Worm (Caenorhabditis elegans) whole organism, midembryonic: ENCODE results near the gene srh-166.

ENCODE experiments used
- T22C8.4 ChIP-seq: fragments of 200-800 bp; sonication (Bioruptor generic); IDR thresholded peaks from 2 replicates; pipeline ENCODE4 v1.3.6; 2022; ENCODE audit warnings: missing genetic modification characterization, missing compliant biosample characterization
- cog-1 ChIP-seq: sonication (generic microtip); optimal IDR thresholded peaks from 2 replicates; lab custom pipeline; 2016; ENCODE audit warnings: missing genetic modification characterization, missing compliant biosample characterization
- flt-1 ChIP-seq: fragments of 200-800 bp; sonication (Bioruptor generic); IDR thresholded peaks from 2 replicates; pipeline ENCODE4 v1.3.6; 2022; ENCODE audit warnings: missing genetic modification characterization, missing compliant biosample characterization
- klf-2 ChIP-seq: fragments of 200-800 bp; sonication (Bioruptor generic); conservative IDR thresholded peaks from 2 replicates; pipeline ENCODE4 v1.3.6; 2022; ENCODE audit warnings: missing genetic modification reagents, missing genetic modification characterization, missing compliant biosample characterization
- med-1 ChIP-seq: sonication (generic microtip); optimal IDR thresholded peaks from 2 replicates; lab custom pipeline; 2017; ENCODE audit warnings: missing genetic modification characterization, mild to moderate bottlenecking, missing compliant biosample characterization, antibody characterized with exemption, missing genetic modification reagents; ENCODE audit not compliant: insufficient read depth
- ref-1 ChIP-seq: fragments of 200-800 bp; sonication (Bioruptor generic); conservative IDR thresholded peaks from 2 replicates; pipeline ENCODE4 v1.3.6; 2022; ENCODE audit warnings: missing genetic modification reagents, missing genetic modification characterization, missing compliant biosample characterization
- tab-1 ChIP-seq: fragments of 200-800 bp; sonication (Bioruptor generic); IDR thresholded peaks from 2 replicates; pipeline ENCODE4 v1.3.6; 2022; ENCODE audit warnings: missing genetic modification characterization, missing compliant biosample characterization
- ztf-23 ChIP-seq: fragments of 200-800 bp; sonication (Bioruptor generic); IDR thresholded peaks from 2 replicates; pipeline ENCODE4 v1.3.6; 2022; ENCODE audit warnings: missing genetic modification reagents, missing genetic modification characterization, missing compliant biosample characterization
- ztf-29 ChIP-seq: fragments of 200-800 bp; sonication (Bioruptor generic); IDR thresholded peaks from 2 replicates; pipeline ENCODE4 v1.3.6; 2022; ENCODE audit warnings: missing genetic modification reagents, missing genetic modification characterization, missing compliant biosample characterization

DNA sequence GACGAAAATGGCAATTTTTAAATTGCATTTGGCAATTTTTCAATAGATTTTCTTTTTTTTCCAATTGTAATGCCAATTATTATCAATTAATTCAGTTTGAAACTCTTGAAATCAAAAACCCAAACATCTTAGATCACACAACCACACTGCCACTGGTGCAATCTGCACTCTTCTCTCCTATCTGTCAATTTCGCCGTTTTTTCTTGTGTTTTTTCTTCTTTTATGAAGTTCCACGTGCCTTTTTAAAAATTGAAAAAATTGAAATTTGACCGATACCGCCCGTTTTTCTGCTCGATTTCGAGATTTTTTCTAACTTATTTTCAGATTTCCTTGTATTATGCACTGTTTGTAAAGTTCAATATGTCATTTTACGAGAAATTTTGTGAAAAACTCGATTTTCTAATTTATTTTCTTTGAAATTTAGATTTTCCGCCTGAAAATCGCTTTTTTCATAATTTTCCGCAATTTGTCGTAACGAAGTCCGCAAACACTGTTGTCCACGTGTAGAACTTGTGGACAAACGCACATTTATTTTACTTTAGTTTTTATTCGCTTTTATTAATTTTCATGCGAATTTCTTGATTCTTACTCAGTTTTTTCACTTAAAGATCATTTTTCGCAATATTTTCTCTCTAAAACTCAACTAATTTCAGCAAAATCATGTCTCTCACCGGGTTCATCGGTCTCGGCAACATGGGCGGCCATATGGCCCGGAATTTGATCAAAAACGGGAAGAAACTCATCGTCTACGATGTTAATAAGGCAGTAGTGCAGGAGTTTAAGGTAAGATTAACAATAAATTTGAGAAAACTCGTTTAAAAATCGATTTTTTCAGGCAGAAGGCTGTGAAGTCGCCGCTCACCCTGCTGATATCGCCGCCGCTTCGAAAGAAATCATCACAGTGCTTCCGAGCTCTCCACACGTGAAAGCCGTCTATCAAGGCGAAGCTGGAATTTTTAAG lies 32.1 kb downstream of the srh-166 start, which contains the start of gene B0250.5:
- TF ChIP-seq flt-1 (no peak), tab-1 (GFP tag; lab: Robert Waterston, UW) (no peak), ztf-23 (GFP tag; lab: Robert Waterston, UW) (0 out of 2 replicates have a peak, but pooled peaks have one; percentile 42), med-1 (no peak), klf-2 (GFP tag; lab: Robert Waterston, UW) (no peak), T22C8.4 (GFP tag; lab: Robert Waterston, UW) (no peak), ztf-29 (GFP tag; lab: Robert Waterston, UW) (no peak), ref-1 (GFP tag; lab: Robert Waterston, UW) (no peak), cog-1 (no peak)
